Worm (Caenorhabditis elegans): ENCODE data around the gene F16G10.8.

- TF ChIP-seq flt-1 (GFP tag; IDR thresholded peaks at IDR 0.05) (no peak), cog-1 (tag; optimal IDR thresholded peaks at IDR 0.05) (no peak), tab-1 (GFP tag; IDR thresholded peaks at IDR 0.05) (no peak), ref-1 (GFP tag; conservative IDR thresholded peaks at IDR 0.05) (no peak)
Measured at ce11 chrII:2422427-2422826, 39.2 kb upstream of the F16G10.8 start.
